Worm (Caenorhabditis elegans) whole organism, L3 larva: ENCODE results near the gene F37B12.3.
A peak's percentile ranks its signal among the peaks of the same experiment; 100 is the strongest.

ENCODE experiments used
- ZK546.5 ChIP-seq: sonication (generic microtip); optimal IDR thresholded peaks from 2 replicates; lab custom pipeline; 2017; ENCODE audit warnings: missing biosample characterization, missing genetic modification characterization
- aly-2 ChIP-seq: fragments of 150-350 bp; optimal IDR thresholded peaks from 2 replicates; lab custom pipeline; 2014; ENCODE audit warnings: missing biosample characterization, missing genetic modification characterization
- ceh-16 ChIP-seq: sonication (generic microtip); optimal IDR thresholded peaks from 2 replicates; lab custom pipeline; 2017; ENCODE audit warnings: missing biosample characterization, missing genetic modification characterization
- ceh-28 ChIP-seq: fragments of 150-350 bp; optimal IDR thresholded peaks from 2 replicates; lab custom pipeline; 2014; ENCODE audit warnings: missing biosample characterization, missing genetic modification reagents, missing genetic modification characterization
- ceh-9 ChIP-seq: sonication (generic microtip); optimal IDR thresholded peaks from 2 replicates; lab custom pipeline; 2018; ENCODE audit warnings: missing biosample characterization, missing genetic modification characterization
- egl-27 ChIP-seq: sonication (generic microtip); optimal IDR thresholded peaks from 4 replicates; lab custom pipeline; 2017; ENCODE audit warnings: missing biosample characterization, missing genetic modification reagents, missing genetic modification characterization
- egl-5 ChIP-seq: fragments of 150-350 bp; optimal IDR thresholded peaks from 2 replicates; lab custom pipeline; 2017; ENCODE audit warnings: missing biosample characterization, missing genetic modification reagents, missing genetic modification characterization, inconsistent platforms
- elt-1 ChIP-seq: fragments of 150-350 bp; optimal IDR thresholded peaks from 2 replicates; lab custom pipeline; 2014; ENCODE audit warnings: missing biosample characterization, missing genetic modification characterization
- elt-2 ChIP-seq: sonication (generic microtip); optimal IDR thresholded peaks from 2 replicates; lab custom pipeline; 2016; ENCODE audit warnings: missing genetic modification reagents, mild to moderate bottlenecking, missing genetic modification characterization, missing compliant biosample characterization
- fkh-10 ChIP-seq: sonication (generic microtip); optimal IDR thresholded peaks from 2 replicates; lab custom pipeline; 2017; ENCODE audit warnings: missing biosample characterization, missing genetic modification reagents, missing genetic modification characterization
- fkh-2 ChIP-seq: fragments of 150-350 bp; optimal IDR thresholded peaks from 2 replicates; lab custom pipeline; 2014; ENCODE audit warnings: missing biosample characterization, missing genetic modification reagents, missing genetic modification characterization
- fos-1 ChIP-seq: fragments of 150-350 bp; optimal IDR thresholded peaks from 2 replicates; lab custom pipeline; 2014; ENCODE audit warnings: missing biosample characterization, missing genetic modification characterization
- hmg-11 ChIP-seq: sonication (generic microtip); optimal IDR thresholded peaks from 2 replicates; lab custom pipeline; 2016; ENCODE audit warnings: missing genetic modification characterization, missing compliant biosample characterization
- lin-39 ChIP-seq: fragments of 150-350 bp; optimal IDR thresholded peaks from 2 replicates; lab custom pipeline; 2018; ENCODE audit warnings: missing biosample characterization, missing genetic modification reagents, missing genetic modification characterization
- lsy-12 ChIP-seq: sonication (generic microtip); optimal IDR thresholded peaks from 2 replicates; lab custom pipeline; 2016; ENCODE audit warnings: mild to moderate bottlenecking, missing genetic modification characterization, missing compliant biosample characterization
- mdl-1 ChIP-seq: fragments of 150-350 bp; optimal IDR thresholded peaks from 2 replicates; lab custom pipeline; 2014; ENCODE audit warnings: missing biosample characterization, missing genetic modification characterization
- mml-1 ChIP-seq: fragments of 150-350 bp; sonication (generic microtip); optimal IDR thresholded peaks from 3 replicates; lab custom pipeline; 2014; ENCODE audit warnings: missing biosample characterization, missing genetic modification characterization
- nfya-1 ChIP-seq: sonication (generic microtip); optimal IDR thresholded peaks from 2 replicates; lab custom pipeline; 2017; ENCODE audit warnings: missing genetic modification characterization, mild to moderate bottlenecking, missing compliant biosample characterization, antibody characterized with exemption, moderate library complexity; ENCODE audit not compliant: insufficient read depth
- nhr-11 ChIP-seq: fragments of 150-350 bp; optimal IDR thresholded peaks from 2 replicates; lab custom pipeline; 2014; ENCODE audit warnings: missing biosample characterization, missing genetic modification characterization
- nhr-12 ChIP-seq: fragments of 150-350 bp; optimal IDR thresholded peaks from 2 replicates; lab custom pipeline; 2014; ENCODE audit warnings: missing biosample characterization, missing genetic modification characterization
- nhr-237 ChIP-seq: fragments of 150-350 bp; optimal IDR thresholded peaks from 2 replicates; lab custom pipeline; 2014; ENCODE audit warnings: missing biosample characterization, missing genetic modification characterization
- nhr-28 ChIP-seq: fragments of 150-350 bp; optimal IDR thresholded peaks from 2 replicates; lab custom pipeline; 2014; ENCODE audit warnings: missing biosample characterization, missing genetic modification characterization
- nhr-67 ChIP-seq: fragments of 150-350 bp; optimal IDR thresholded peaks from 2 replicates; lab custom pipeline; 2014; ENCODE audit warnings: missing biosample characterization, missing genetic modification characterization
- nhr-76 ChIP-seq: fragments of 150-350 bp; sonication (generic microtip); optimal IDR thresholded peaks from 5 replicates; lab custom pipeline; 2014; ENCODE audit warnings: missing biosample characterization, missing genetic modification characterization
- nhr-77 ChIP-seq: fragments of 150-350 bp; optimal IDR thresholded peaks from 2 replicates; lab custom pipeline; 2014; ENCODE audit warnings: missing biosample characterization, missing genetic modification characterization
- pha-4 ChIP-seq: fragments of 150-350 bp; optimal IDR thresholded peaks from 2 replicates; lab custom pipeline; 2014; ENCODE audit warnings: missing biosample characterization, missing genetic modification reagents, missing genetic modification characterization
- pqm-1 ChIP-seq: fragments of 150-350 bp; optimal IDR thresholded peaks from 2 replicates; lab custom pipeline; 2017; ENCODE audit warnings: missing biosample characterization, missing genetic modification characterization, inconsistent platforms
- tbx-2 ChIP-seq: sonication (generic microtip); optimal IDR thresholded peaks from 2 replicates; lab custom pipeline; 2016; ENCODE audit warnings: mild to moderate bottlenecking, missing genetic modification characterization, missing compliant biosample characterization
- unc-39 ChIP-seq: sonication (generic microtip); optimal IDR thresholded peaks from 4 replicates; lab custom pipeline; 2017; ENCODE audit warnings: missing biosample characterization, missing genetic modification characterization
- ztf-11 ChIP-seq: fragments of 150-350 bp; optimal IDR thresholded peaks from 2 replicates; lab custom pipeline; 2014; ENCODE audit warnings: missing biosample characterization, missing genetic modification characterization
- ztf-4 ChIP-seq: fragments of 150-350 bp; optimal IDR thresholded peaks from 2 replicates; lab custom pipeline; 2014; ENCODE audit warnings: missing biosample characterization, missing genetic modification characterization

Gene F37B12.3

ce11 chrII:9000331-9000730, 40.9 kb downstream of the F37B12.3 start, which contains the start of gene F44G4.5:
F44G4.5 (minus strand) TSS chrII:9000431.
- TF ChIP-seq elt-1 (tag; lab: Kevin White, UChicago), result no peak

ce11 chrII:8997479-8997878, 43.7 kb downstream of the F37B12.3 start, which contains the start of the genes F44G4.3 and tdp-1:
F44G4.3 (minus strand) TSS chrII:8997662.
tdp-1 (plus strand) TSS chrII:8997825.
- TF ChIP-seq pha-4 (tag; lab: Kevin White, UChicago) (peak; percentile 51), nfya-1 (tag; lab: Kevin White, UChicago) (peak; percentile 66), nhr-11 (no peak)
- TF ChIP-seq, all 47 proteins: peak for 2

ce11 chrII:8996064-8996463, 45.1 kb downstream of the F37B12.3 start, which contains the start of gene ndub-2:
ndub-2 (plus strand) TSS chrII:8996364.
- TF ChIP-seq egl-5 (tag; lab: Kevin White, UChicago) (no peak), elt-1 (tag; lab: Kevin White, UChicago) (no peak), ceh-16 (tag; lab: Kevin White, UChicago) (no peak), ztf-11 (no peak), nhr-28 (tag; lab: Kevin White, UChicago) (no peak), ceh-28 (tag; lab: Kevin White, UChicago) (no peak), ztf-4 (tag; lab: Kevin White, UChicago) (no peak)

- TF ChIP-seq egl-5 (tag; lab: Kevin White, UChicago), result no peak
- TF ChIP-seq ceh-28 (tag; lab: Kevin White, UChicago), result no peak
- TF ChIP-seq ZK546.5, result no peak
- no peak for TF ChIP-seq elt-1 (tag; lab: Kevin White, UChicago)
- TF ChIP-seq tbx-2 (tag; lab: Kevin White, UChicago), result no peak
- TF ChIP-seq nhr-237 (tag; lab: Kevin White, UChicago), result no peak
- no peak for TF ChIP-seq nhr-76 (tag; lab: Kevin White, UChicago)
- TF ChIP-seq nhr-67, result no peak
Observed at ce11 chrII:8994336-8994735, 46.9 kb downstream of the F37B12.3 start, which contains the start of gene F44G4.1. F44G4.1 (plus strand) TSS chrII:8994636.

ce11 chrII:8992780-8993179, 48.4 kb downstream of the F37B12.3 start, which contains the start of gene ooc-5:
ooc-5 (plus strand) TSS chrII:8993160.
- TF ChIP-seq tbx-2 (tag; lab: Kevin White, UChicago) (no peak), fkh-10 (GFP tag; lab: Kevin White, UChicago) (no peak), hmg-11 (tag; lab: Kevin White, UChicago) (no peak), lin-39 (tag; lab: Kevin White, UChicago) (no peak), egl-27 (no peak), mdl-1 (no peak), ZK546.5 (no peak), fkh-2 (tag; lab: Kevin White, UChicago) (no peak), nhr-28 (tag; lab: Kevin White, UChicago) (no peak), elt-1 (tag; lab: Kevin White, UChicago) (no peak), nhr-12 (tag; lab: Kevin White, UChicago) (no peak), egl-5 (tag; lab: Kevin White, UChicago) (peak; percentile 44), pha-4 (tag; lab: Kevin White, UChicago) (peak; percentile 44), nhr-67 (no peak), nhr-237 (tag; lab: Kevin White, UChicago) (no peak), nfya-1 (tag; lab: Kevin White, UChicago) (peak; percentile 42), ztf-4 (tag; lab: Kevin White, UChicago) (no peak), nhr-77 (tag; lab: Kevin White, UChicago) (no peak), lsy-12 (tag; lab: Kevin White, UChicago) (no peak), ceh-9 (tag; lab: Kevin White, UChicago) (no peak)

ce11 chrII:8991602-8992001, 49.6 kb downstream of the F37B12.3 start:
- TF ChIP-seq elt-1 (tag; lab: Kevin White, UChicago) (no peak), egl-5 (tag; lab: Kevin White, UChicago) (no peak), unc-39 (no peak), fos-1 (tag; lab: Kevin White, UChicago) (no peak), lsy-12 (tag; lab: Kevin White, UChicago) (no peak), mml-1 (no peak), elt-2 (tag; lab: Kevin White, UChicago) (peak; percentile 71), pqm-1 (tag; lab: Kevin White, UChicago) (peak; percentile 68), aly-2 (tag; lab: Kevin White, UChicago) (no peak), lin-39 (tag; lab: Kevin White, UChicago) (no peak)
